Fruit fly (Drosophila melanogaster) whole organism, embryonic: Measurements from ENCODE around the gene lwr.

Source experiments
- CG10979 ChIP-seq: fragments of 200-800 bp; sonication (Bioruptor generic); optimal IDR thresholded peaks from 2 replicates; lab custom pipeline; 2018; ENCODE audit warnings: missing biosample characterization, mild to moderate bottlenecking, missing genetic modification characterization, moderate library complexity
- CG11504 ChIP-seq: fragments of 200-800 bp; sonication (Bioruptor generic); optimal IDR thresholded peaks from 3 replicates; lab custom pipeline; 2019; ENCODE audit warnings: missing biosample characterization, mild to moderate bottlenecking, missing genetic modification characterization, moderate library complexity
- CG11695 ChIP-seq: fragments of 200-800 bp; sonication (Bioruptor generic); IDR thresholded peaks from 3 replicates; pipeline ENCODE4 v1.3.6; 2022; ENCODE audit warnings: missing biosample characterization, missing genetic modification characterization
- CG12219 ChIP-seq: fragments of 200-800 bp; sonication (Bioruptor generic); optimal IDR thresholded peaks from 3 replicates; lab custom pipeline; 2018; ENCODE audit warnings: missing biosample characterization, mild to moderate bottlenecking, missing genetic modification characterization
- CG12769 ChIP-seq: fragments of 200-800 bp; sonication (Bioruptor generic); optimal IDR thresholded peaks from 2 replicates; lab custom pipeline; 2019; ENCODE audit warnings: missing biosample characterization, mild to moderate bottlenecking, missing genetic modification characterization, moderate library complexity
- CG13287 ChIP-seq: fragments of 200-800 bp; sonication (Bioruptor generic); IDR thresholded peaks from 2 replicates; pipeline ENCODE4 v1.3.6; 2022; ENCODE audit warnings: missing biosample characterization, missing genetic modification characterization; ENCODE audit not compliant: partially characterized antibody
- CG14441 ChIP-seq: fragments of 200-800 bp; sonication (Bioruptor generic); IDR thresholded peaks from 2 replicates; pipeline ENCODE4 v1.3.6; 2022; ENCODE audit warnings: missing biosample characterization, missing genetic modification characterization
- CG14667 ChIP-seq: fragments of 200-800 bp; sonication (Bioruptor generic); IDR thresholded peaks from 2 replicates; pipeline ENCODE4 v1.3.6; 2022; ENCODE audit warnings: missing biosample characterization, missing genetic modification characterization
- CG15479 ChIP-seq: fragments of 200-800 bp; sonication (Bioruptor generic); optimal IDR thresholded peaks from 3 replicates; lab custom pipeline; 2019; ENCODE audit warnings: missing biosample characterization, mild to moderate bottlenecking, missing genetic modification characterization, moderate library complexity
- CG2199 ChIP-seq: fragments of 200-800 bp; sonication (Bioruptor generic); IDR thresholded peaks from 3 replicates; pipeline ENCODE4 v1.3.6; 2022; ENCODE audit warnings: missing biosample characterization, missing genetic modification characterization
- CG2712 ChIP-seq: fragments of 200-800 bp; optimal IDR thresholded peaks from 3 replicates; lab custom pipeline; 2019; ENCODE audit warnings: missing biosample characterization, mild to moderate bottlenecking, missing genetic modification characterization, moderate library complexity
- CG4730 ChIP-seq: fragments of 200-800 bp; sonication (Bioruptor generic); IDR thresholded peaks from 2 replicates; pipeline ENCODE4 v1.3.6; 2022; ENCODE audit warnings: missing biosample characterization, missing genetic modification characterization
- CG5245 ChIP-seq: fragments of 200-800 bp; sonication (Bioruptor generic); optimal IDR thresholded peaks from 3 replicates; lab custom pipeline; 2016; ENCODE audit warnings: missing biosample characterization, missing genetic modification characterization
- CG7745 ChIP-seq: fragments of 200-800 bp; sonication (Bioruptor generic); optimal IDR thresholded peaks from 2 replicates; lab custom pipeline; 2018; ENCODE audit warnings: missing biosample characterization, mild to moderate bottlenecking, missing genetic modification characterization, moderate library complexity
- CG9817 ChIP-seq: fragments of 200-800 bp; sonication (Bioruptor generic); optimal IDR thresholded peaks from 2 replicates; lab custom pipeline; 2018; ENCODE audit warnings: missing biosample characterization, mild to moderate bottlenecking, missing genetic modification characterization, moderate library complexity
- CG9932 ChIP-seq: fragments of 200-800 bp; sonication (Bioruptor generic); IDR thresholded peaks from 2 replicates; pipeline ENCODE4 v1.3.6; 2022; ENCODE audit warnings: missing biosample characterization, missing genetic modification characterization
- D ChIP-seq, 2 experiments: fragments of 200-800 bp in 1 of 2; fragments of >200 bp in 1 of 2; sonication (Bioruptor generic) in 1 of 2; optimal IDR thresholded peaks; 2 replicates in 1 of 2; 3 replicates in 1 of 2; lab custom pipeline; 2017; ENCODE audit warnings: mild to moderate bottlenecking in 1 of 2, missing biosample characterization in 1 of 2, missing genetic modification characterization in 1 of 2, missing genetic modification reagents in 1 of 2
- Dip2 ChIP-seq: fragments of 200-800 bp; sonication (Bioruptor generic); IDR thresholded peaks from 2 replicates; pipeline ENCODE4 v1.3.6; 2022; ENCODE audit warnings: missing biosample characterization, missing genetic modification characterization
- E2f1 ChIP-seq: fragments of 200-800 bp; sonication (Bioruptor generic); IDR thresholded peaks from 2 replicates; pipeline ENCODE4 v1.3.6; 2022; ENCODE audit warnings: missing biosample characterization, missing genetic modification characterization
- GATAe ChIP-seq: fragments of 200-800 bp; sonication (Bioruptor generic); conservative IDR thresholded peaks from 2 replicates; pipeline ENCODE4 v1.3.6; 2022; ENCODE audit warnings: missing biosample characterization, missing genetic modification characterization
- Gsc ChIP-seq: fragments of 200-800 bp; sonication (Bioruptor generic); IDR thresholded peaks from 2 replicates; pipeline ENCODE4 v1.3.6; 2022; ENCODE audit warnings: missing biosample characterization, missing genetic modification characterization
- HLH54F ChIP-seq: fragments of 200-800 bp; sonication (Bioruptor generic); optimal IDR thresholded peaks from 3 replicates; lab custom pipeline; 2016; ENCODE audit warnings: missing biosample characterization, missing genetic modification characterization
- Hmr ChIP-seq: fragments of 200-800 bp; sonication (Bioruptor generic); optimal IDR thresholded peaks from 3 replicates; lab custom pipeline; 2017; ENCODE audit warnings: mild to moderate bottlenecking, missing biosample characterization, missing genetic modification reagents, missing genetic modification characterization
- Hr3 ChIP-seq: fragments of 200-800 bp; sonication (Bioruptor generic); optimal IDR thresholded peaks from 3 replicates; lab custom pipeline; 2016; ENCODE audit warnings: missing biosample characterization, missing genetic modification characterization
- Kr ChIP-seq: fragments of 200-800 bp; sonication (Bioruptor generic); optimal IDR thresholded peaks from 2 replicates; lab custom pipeline; 2017; ENCODE audit warnings: missing biosample characterization, mild to moderate bottlenecking, missing genetic modification characterization
- Lhr ChIP-seq: fragments of 200-800 bp; sonication (Bioruptor generic); optimal IDR thresholded peaks from 3 replicates; lab custom pipeline; 2017; ENCODE audit warnings: mild to moderate bottlenecking, missing biosample characterization, missing genetic modification reagents, missing genetic modification characterization
- PHDP ChIP-seq: fragments of 200-800 bp; sonication (Bioruptor generic); optimal IDR thresholded peaks from 3 replicates; lab custom pipeline; 2018; ENCODE audit warnings: missing biosample characterization, mild to moderate bottlenecking, missing genetic modification characterization, moderate library complexity
- Rfx ChIP-seq: fragments of 200-800 bp; sonication (Bioruptor generic); IDR thresholded peaks from 2 replicates; pipeline ENCODE4 v1.3.6; 2022; ENCODE audit warnings: missing biosample characterization, missing genetic modification characterization
- Sox100B ChIP-seq: fragments of 200-800 bp; sonication (Bioruptor generic); optimal IDR thresholded peaks from 3 replicates; lab custom pipeline; 2018; ENCODE audit warnings: missing biosample characterization, mild to moderate bottlenecking, missing genetic modification characterization
- Sry-β ChIP-seq: fragments of 200-800 bp; sonication (Bioruptor generic); optimal IDR thresholded peaks from 2 replicates; lab custom pipeline; 2018; ENCODE audit warnings: missing biosample characterization, mild to moderate bottlenecking, missing genetic modification characterization, moderate library complexity
- amos ChIP-seq: fragments of 200-800 bp; sonication (Bioruptor generic); IDR thresholded peaks from 2 replicates; pipeline ENCODE4 v1.3.6; 2022; ENCODE audit warnings: missing biosample characterization, missing genetic modification characterization; ENCODE audit not compliant: partially characterized antibody
- ase ChIP-seq: fragments of 200-800 bp; sonication (Bioruptor generic); IDR thresholded peaks from 3 replicates; pipeline ENCODE4 v1.3.6; 2022; ENCODE audit warnings: missing biosample characterization, missing genetic modification characterization
- ash1 ChIP-seq: fragments of 200-800 bp; sonication (Bioruptor generic); optimal IDR thresholded peaks from 2 replicates; lab custom pipeline; 2018; ENCODE audit warnings: missing biosample characterization, mild to moderate bottlenecking, missing genetic modification characterization
- bsh ChIP-seq, 2 experiments: fragments of 200-800 bp; sonication (Bioruptor generic); optimal IDR thresholded peaks; 2 replicates each; lab custom pipeline; 2017 to 2018; ENCODE audit warnings: mild to moderate bottlenecking in 2 of 2, missing biosample characterization in 2 of 2, missing genetic modification characterization in 2 of 2, moderate library complexity in 1 of 2
- chm ChIP-seq: fragments of 200-800 bp; sonication (Bioruptor generic); IDR thresholded peaks from 2 replicates; pipeline ENCODE4 v1.3.6; 2022; ENCODE audit warnings: missing biosample characterization, missing genetic modification characterization
- crol ChIP-seq: fragments of 200-800 bp; sonication (Bioruptor generic); IDR thresholded peaks from 2 replicates; pipeline ENCODE4 v1.3.6; 2022; ENCODE audit warnings: missing biosample characterization, missing genetic modification characterization
- fd102C ChIP-seq: fragments of 200-800 bp; sonication (Bioruptor generic); optimal IDR thresholded peaks from 2 replicates; lab custom pipeline; 2018; ENCODE audit warnings: missing biosample characterization, mild to moderate bottlenecking, missing genetic modification characterization, moderate library complexity
- gcm ChIP-seq: fragments of 200-800 bp; sonication (Bioruptor generic); optimal IDR thresholded peaks from 2 replicates; lab custom pipeline; 2019; ENCODE audit warnings: missing biosample characterization, mild to moderate bottlenecking, missing genetic modification characterization, moderate library complexity
- hb ChIP-seq: fragments of 200-800 bp; sonication (Bioruptor generic); IDR thresholded peaks from 3 replicates; pipeline ENCODE4 v1.3.6; 2022; ENCODE audit warnings: missing biosample characterization, missing genetic modification characterization; ENCODE audit not compliant: partially characterized antibody
- lilli ChIP-seq: fragments of 200-800 bp; sonication (Bioruptor generic); optimal IDR thresholded peaks from 3 replicates; lab custom pipeline; 2016; ENCODE audit warnings: missing biosample characterization, missing genetic modification characterization
- nerfin-2 ChIP-seq: fragments of 200-800 bp; sonication (Bioruptor generic); IDR thresholded peaks from 2 replicates; pipeline ENCODE4 v1.3.6; 2022; ENCODE audit warnings: missing biosample characterization, missing genetic modification characterization; ENCODE audit not compliant: partially characterized antibody
- otp ChIP-seq: fragments of 200-800 bp; sonication (Bioruptor generic); IDR thresholded peaks from 3 replicates; pipeline ENCODE4, ENCODE4 v1.3.6; 2022; ENCODE audit warnings: missing biosample characterization, missing genetic modification characterization
- psq ChIP-seq: fragments of 200-800 bp; sonication (Bioruptor generic); optimal IDR thresholded peaks from 2 replicates; lab custom pipeline; 2017; ENCODE audit warnings: missing biosample characterization, missing genetic modification characterization
- pzg ChIP-seq: fragments of 200-800 bp; sonication (Bioruptor generic); optimal IDR thresholded peaks from 3 replicates; lab custom pipeline; 2018; ENCODE audit warnings: missing biosample characterization, mild to moderate bottlenecking, missing genetic modification characterization, moderate library complexity
- run ChIP-seq: fragments of 200-800 bp; sonication (Bioruptor generic); optimal IDR thresholded peaks from 3 replicates; lab custom pipeline; 2018; ENCODE audit warnings: missing biosample characterization, mild to moderate bottlenecking, missing genetic modification characterization
- schlank ChIP-seq: fragments of 200-800 bp; sonication (Bioruptor generic); optimal IDR thresholded peaks from 2 replicates; lab custom pipeline; 2018; ENCODE audit warnings: missing biosample characterization, mild to moderate bottlenecking, missing genetic modification characterization
- sna ChIP-seq: fragments of 200-800 bp; sonication (Bioruptor generic); IDR thresholded peaks from 2 replicates; pipeline ENCODE4 v1.3.6; 2022; ENCODE audit warnings: missing biosample characterization, missing genetic modification characterization; ENCODE audit not compliant: partially characterized antibody
- tio ChIP-seq: fragments of 200-800 bp; sonication (Bioruptor generic); optimal IDR thresholded peaks from 2 replicates; lab custom pipeline; 2017; ENCODE audit warnings: missing biosample characterization, missing genetic modification characterization, inconsistent platforms
- twi ChIP-seq: fragments of 200-800 bp; optimal IDR thresholded peaks from 2 replicates; lab custom pipeline; 2019; ENCODE audit warnings: missing biosample characterization, mild to moderate bottlenecking, missing genetic modification characterization, moderate library complexity
- zfh2 ChIP-seq: fragments of 200-800 bp; sonication (Bioruptor generic); optimal IDR thresholded peaks from 2 replicates; lab custom pipeline; 2016; ENCODE audit warnings: missing biosample characterization, missing genetic modification characterization

The lwr gene

DNA sequence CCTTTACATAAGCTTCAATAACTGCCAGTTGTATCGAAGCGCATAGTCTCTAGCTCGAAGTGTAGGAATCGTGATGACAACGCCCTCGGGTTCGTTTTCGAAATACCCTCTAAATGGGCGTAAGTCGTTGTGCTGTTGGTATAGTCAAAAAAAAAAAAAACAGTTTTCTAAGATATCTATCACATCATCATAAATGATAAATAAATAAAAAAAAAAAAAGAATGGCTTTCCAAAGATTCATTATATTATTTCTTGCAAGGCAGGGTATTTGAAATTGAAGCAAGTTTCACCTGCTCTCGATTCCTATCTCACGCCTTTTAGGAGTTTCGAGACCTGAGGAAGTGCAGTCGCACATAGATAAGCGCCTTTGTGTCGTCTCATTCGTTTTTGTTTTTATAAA is 49.1 kb downstream of the lwr start (continued):
- TF ChIP-seq CG2199 (GFP tag; lab: Robert Waterston, UW): no peak
- TF ChIP-seq hb (GFP tag; lab: Robert Waterston, UW): no peak
- TF ChIP-seq Lhr: no peak
- TF ChIP-seq Hr3: peak; percentile 30
- no peak for TF ChIP-seq CG15479 (GFP tag; lab: Kevin White, UChicago)
- no peak for TF ChIP-seq CG13287 (GFP tag; lab: Robert Waterston, UW)
- TF ChIP-seq chm: no peak; the same call in 1 of the 2 replicates
- TF ChIP-seq CG14441: peak; percentile 25; the same call in 1 of the 2 replicates
- TF ChIP-seq E2f1 (GFP tag; lab: Robert Waterston, UW): no peak
- TF ChIP-seq HLH54F (GFP tag; lab: Kevin White, UChicago): no peak
- TF ChIP-seq nerfin-2: no peak
- no peak for TF ChIP-seq run (tag; lab: Kevin White, UChicago)
- TF ChIP-seq schlank (tag; lab: Kevin White, UChicago): no peak
- no peak for TF ChIP-seq CG4730 (GFP tag; lab: Robert Waterston, UW)
- TF ChIP-seq tio (GFP tag; lab: Kevin White, UChicago): peak; percentile 46
- TF ChIP-seq Gsc (GFP tag; lab: Robert Waterston, UW): no peak
- no peak for TF ChIP-seq CG12219 (GFP tag; lab: Kevin White, UChicago)
- no peak for TF ChIP-seq fd102C (GFP tag; lab: Kevin White, UChicago)
- no peak for TF ChIP-seq CG12769 (tag; lab: Kevin White, UChicago)
- no peak for TF ChIP-seq twi
- 0 out of 2 replicates have a peak, but pooled peaks have one; percentile 13 for TF ChIP-seq Rfx (GFP tag; lab: Robert Waterston, UW)
- TF ChIP-seq Sry-β (GFP tag; lab: Kevin White, UChicago): no peak
- TF ChIP-seq CG9817 (tag; lab: Kevin White, UChicago): no peak
- no peak for TF ChIP-seq Kr (GFP tag; lab: Kevin White, UChicago)
- TF ChIP-seq CG10979 (tag; lab: Kevin White, UChicago): peak; percentile 20
- no peak for TF ChIP-seq CG9932
- TF ChIP-seq amos (GFP tag; lab: Robert Waterston, UW): no peak
- TF ChIP-seq CG14667 (GFP tag; lab: Robert Waterston, UW): no peak
- no peak for TF ChIP-seq Sox100B
- peak in 1 of 2 experiments; percentile 69 for TF ChIP-seq bsh (GFP tag; optimal IDR thresholded peaks at IDR 0.05; lab: Kevin White, UChicago)
- peak; percentile 56 for TF ChIP-seq CG11504 (tag; lab: Kevin White, UChicago)
- TF ChIP-seq Hmr (GFP tag; lab: Kevin White, UChicago): no peak
- TF ChIP-seq D (optimal IDR thresholded peaks at IDR 0.05; lab: Kevin White, UChicago): no peak
- TF ChIP-seq D (GFP tag; optimal IDR thresholded peaks at IDR 0.05; lab: Kevin White, UChicago): no peak
- TF ChIP-seq ash1: no peak
- no peak for TF ChIP-seq crol (GFP tag; lab: Robert Waterston, UW)
- no peak for TF ChIP-seq ase
- TF ChIP-seq PHDP (tag; lab: Kevin White, UChicago): peak; percentile 1
- TF ChIP-seq gcm (GFP tag; lab: Kevin White, UChicago): no peak
- TF ChIP-seq CG2712: peak; percentile 9
- no peak for TF ChIP-seq pzg
- TF ChIP-seq sna (GFP tag; lab: Robert Waterston, UW): no peak
- no peak for TF ChIP-seq otp (GFP tag; lab: Robert Waterston, UW)
- TF ChIP-seq lilli: peak; percentile 40
- TF ChIP-seq zfh2 (GFP tag; lab: Kevin White, UChicago): no peak
- no peak for TF ChIP-seq Dip2 (GFP tag; lab: Robert Waterston, UW)
- TF ChIP-seq CG7745 (tag; lab: Kevin White, UChicago): no peak
- no peak for TF ChIP-seq GATAe
- no peak for TF ChIP-seq psq
- peak; percentile 7 for TF ChIP-seq CG5245 (GFP tag; lab: Kevin White, UChicago)
- no peak for TF ChIP-seq CG11695 (GFP tag; lab: Robert Waterston, UW)
